Fruit fly (Drosophila melanogaster) whole organism, embryonic: ENCODE data around the gene Syx1A.

ENCODE experiments used
- CG6854 ChIP-seq: fragments of 200-800 bp; sonication (Bioruptor generic); optimal IDR thresholded peaks from 3 replicates; lab custom pipeline; 2017; ENCODE audit warnings: missing biosample characterization, mild to moderate bottlenecking, missing genetic modification characterization
- Nf-YA ChIP-seq: fragments of 200-800 bp; sonication (Bioruptor generic); IDR thresholded peaks from 2 replicates; pipeline ENCODE4 v1.3.6; 2022; ENCODE audit warnings: missing biosample characterization, missing genetic modification characterization
- klu ChIP-seq: fragments of 200-800 bp; sonication (Bioruptor generic); IDR thresholded peaks from 2 replicates; pipeline ENCODE4 v1.3.6; 2022; ENCODE audit warnings: missing biosample characterization, missing genetic modification characterization

- no peak for TF ChIP-seq Nf-YA (GFP tag; lab: Robert Waterston, UW)
- TF ChIP-seq klu, result no peak
- TF ChIP-seq CG6854 (GFP tag; lab: Kevin White, UChicago), result no peak
Observed at dm6 chr3R:24091653-24092052, 13.9 kb downstream of the Syx1A start.
